Worm (Caenorhabditis elegans) whole organism, L3 larva: ENCODE results near the gene C17B7.10.

Experiments
- R02D3.7 ChIP-seq: fragments of 150-350 bp; optimal IDR thresholded peaks from 2 replicates; lab custom pipeline; 2014; ENCODE audit warnings: missing biosample characterization, missing genetic modification characterization
- ZK546.5 ChIP-seq: sonication (generic microtip); optimal IDR thresholded peaks from 2 replicates; lab custom pipeline; 2017; ENCODE audit warnings: missing biosample characterization, missing genetic modification characterization
- aly-2 ChIP-seq: fragments of 150-350 bp; optimal IDR thresholded peaks from 2 replicates; lab custom pipeline; 2014; ENCODE audit warnings: missing biosample characterization, missing genetic modification characterization
- ama-1 ChIP-seq: fragments of 150-350 bp; optimal IDR thresholded peaks from 2 replicates; lab custom pipeline; 2018
- ceh-16 ChIP-seq: sonication (generic microtip); optimal IDR thresholded peaks from 2 replicates; lab custom pipeline; 2017; ENCODE audit warnings: missing biosample characterization, missing genetic modification characterization
- ceh-28 ChIP-seq: fragments of 150-350 bp; optimal IDR thresholded peaks from 2 replicates; lab custom pipeline; 2014; ENCODE audit warnings: missing biosample characterization, missing genetic modification reagents, missing genetic modification characterization
- ceh-82 ChIP-seq: fragments of 150-350 bp; optimal IDR thresholded peaks from 2 replicates; lab custom pipeline; 2014; ENCODE audit warnings: missing biosample characterization, missing genetic modification characterization
- ceh-9 ChIP-seq: sonication (generic microtip); optimal IDR thresholded peaks from 2 replicates; lab custom pipeline; 2018; ENCODE audit warnings: missing biosample characterization, missing genetic modification characterization
- daf-12 ChIP-seq: fragments of 150-350 bp; optimal IDR thresholded peaks from 2 replicates; lab custom pipeline; 2014; ENCODE audit warnings: missing biosample characterization, missing genetic modification reagents, missing genetic modification characterization
- egl-27 ChIP-seq: sonication (generic microtip); optimal IDR thresholded peaks from 4 replicates; lab custom pipeline; 2017; ENCODE audit warnings: missing biosample characterization, missing genetic modification reagents, missing genetic modification characterization
- egl-5 ChIP-seq: fragments of 150-350 bp; optimal IDR thresholded peaks from 2 replicates; lab custom pipeline; 2017; ENCODE audit warnings: missing biosample characterization, missing genetic modification reagents, missing genetic modification characterization, inconsistent platforms
- elt-1 ChIP-seq: fragments of 150-350 bp; optimal IDR thresholded peaks from 2 replicates; lab custom pipeline; 2014; ENCODE audit warnings: missing biosample characterization, missing genetic modification characterization
- elt-2 ChIP-seq: sonication (generic microtip); optimal IDR thresholded peaks from 2 replicates; lab custom pipeline; 2016; ENCODE audit warnings: missing genetic modification reagents, mild to moderate bottlenecking, missing genetic modification characterization, missing compliant biosample characterization
- elt-3 ChIP-seq, 3 experiments: fragments of 150-350 bp in 1 of 3; sonication (generic microtip) in 2 of 3; optimal IDR thresholded peaks; 2 replicates in 2 of 3; 4 replicates in 1 of 3; lab custom pipeline; 2014 to 2017; ENCODE audit warnings: missing biosample characterization in 3 of 3, missing genetic modification characterization in 3 of 3
- eor-1 ChIP-seq, 2 experiments: fragments of 150-350 bp; optimal IDR thresholded peaks; 2 replicates each; lab custom pipeline; 2014 to 2018; ENCODE audit warnings: missing biosample characterization in 2 of 2, missing genetic modification characterization in 2 of 2
- fkh-10 ChIP-seq: sonication (generic microtip); optimal IDR thresholded peaks from 2 replicates; lab custom pipeline; 2017; ENCODE audit warnings: missing biosample characterization, missing genetic modification reagents, missing genetic modification characterization
- fkh-2 ChIP-seq: fragments of 150-350 bp; optimal IDR thresholded peaks from 2 replicates; lab custom pipeline; 2014; ENCODE audit warnings: missing biosample characterization, missing genetic modification reagents, missing genetic modification characterization
- fos-1 ChIP-seq: fragments of 150-350 bp; optimal IDR thresholded peaks from 2 replicates; lab custom pipeline; 2014; ENCODE audit warnings: missing biosample characterization, missing genetic modification characterization
- hmg-11 ChIP-seq: sonication (generic microtip); optimal IDR thresholded peaks from 2 replicates; lab custom pipeline; 2016; ENCODE audit warnings: missing genetic modification characterization, missing compliant biosample characterization
- jun-1 ChIP-seq: fragments of 150-350 bp; optimal IDR thresholded peaks from 2 replicates; lab custom pipeline; 2014; ENCODE audit warnings: missing biosample characterization, missing genetic modification reagents, missing genetic modification characterization
- lin-15B ChIP-seq: fragments of 150-350 bp; optimal IDR thresholded peaks from 2 replicates; lab custom pipeline; 2014; ENCODE audit warnings: missing biosample characterization, missing genetic modification characterization
- lin-39 ChIP-seq: fragments of 150-350 bp; optimal IDR thresholded peaks from 2 replicates; lab custom pipeline; 2018; ENCODE audit warnings: missing biosample characterization, missing genetic modification reagents, missing genetic modification characterization
- lsy-12 ChIP-seq: sonication (generic microtip); optimal IDR thresholded peaks from 2 replicates; lab custom pipeline; 2016; ENCODE audit warnings: mild to moderate bottlenecking, missing genetic modification characterization, missing compliant biosample characterization
- mdl-1 ChIP-seq: fragments of 150-350 bp; optimal IDR thresholded peaks from 2 replicates; lab custom pipeline; 2014; ENCODE audit warnings: missing biosample characterization, missing genetic modification characterization
- mml-1 ChIP-seq: fragments of 150-350 bp; sonication (generic microtip); optimal IDR thresholded peaks from 3 replicates; lab custom pipeline; 2014; ENCODE audit warnings: missing biosample characterization, missing genetic modification characterization
- nfya-1 ChIP-seq: sonication (generic microtip); optimal IDR thresholded peaks from 2 replicates; lab custom pipeline; 2017; ENCODE audit warnings: missing genetic modification characterization, mild to moderate bottlenecking, missing compliant biosample characterization, antibody characterized with exemption, moderate library complexity; ENCODE audit not compliant: insufficient read depth
- nhr-11 ChIP-seq: fragments of 150-350 bp; optimal IDR thresholded peaks from 2 replicates; lab custom pipeline; 2014; ENCODE audit warnings: missing biosample characterization, missing genetic modification characterization
- nhr-12 ChIP-seq: fragments of 150-350 bp; optimal IDR thresholded peaks from 2 replicates; lab custom pipeline; 2014; ENCODE audit warnings: missing biosample characterization, missing genetic modification characterization
- nhr-23 ChIP-seq: fragments of 150-350 bp; optimal IDR thresholded peaks from 2 replicates; lab custom pipeline; 2014; ENCODE audit warnings: missing biosample characterization, missing genetic modification reagents, missing genetic modification characterization
- nhr-237 ChIP-seq: fragments of 150-350 bp; optimal IDR thresholded peaks from 2 replicates; lab custom pipeline; 2014; ENCODE audit warnings: missing biosample characterization, missing genetic modification characterization
- nhr-25 ChIP-seq: sonication (generic microtip); optimal IDR thresholded peaks from 2 replicates; lab custom pipeline; 2017; ENCODE audit warnings: missing biosample characterization, missing genetic modification characterization
- nhr-28 ChIP-seq: fragments of 150-350 bp; optimal IDR thresholded peaks from 2 replicates; lab custom pipeline; 2014; ENCODE audit warnings: missing biosample characterization, missing genetic modification characterization
- nhr-43 ChIP-seq: sonication (generic microtip); optimal IDR thresholded peaks from 2 replicates; lab custom pipeline; 2016; ENCODE audit warnings: mild to moderate bottlenecking, missing genetic modification characterization, missing compliant biosample characterization; ENCODE audit not compliant: poor library complexity, severe bottlenecking
- nhr-67 ChIP-seq: fragments of 150-350 bp; optimal IDR thresholded peaks from 2 replicates; lab custom pipeline; 2014; ENCODE audit warnings: missing biosample characterization, missing genetic modification characterization
- nhr-76 ChIP-seq: fragments of 150-350 bp; sonication (generic microtip); optimal IDR thresholded peaks from 5 replicates; lab custom pipeline; 2014; ENCODE audit warnings: missing biosample characterization, missing genetic modification characterization
- nhr-77 ChIP-seq: fragments of 150-350 bp; optimal IDR thresholded peaks from 2 replicates; lab custom pipeline; 2014; ENCODE audit warnings: missing biosample characterization, missing genetic modification characterization
- pha-4 ChIP-seq: fragments of 150-350 bp; optimal IDR thresholded peaks from 2 replicates; lab custom pipeline; 2014; ENCODE audit warnings: missing biosample characterization, missing genetic modification reagents, missing genetic modification characterization
- pqm-1 ChIP-seq: fragments of 150-350 bp; optimal IDR thresholded peaks from 2 replicates; lab custom pipeline; 2017; ENCODE audit warnings: missing biosample characterization, missing genetic modification characterization, inconsistent platforms
- sea-2 ChIP-seq: fragments of 150-350 bp; sonication (generic microtip); optimal IDR thresholded peaks from 4 replicates; lab custom pipeline; 2014; ENCODE audit warnings: missing biosample characterization, missing genetic modification reagents, missing genetic modification characterization
- skn-1 ChIP-seq: fragments of 150-350 bp; optimal IDR thresholded peaks from 2 replicates; lab custom pipeline; 2014; ENCODE audit warnings: missing biosample characterization, missing genetic modification characterization
- snpc-4 ChIP-seq: fragments of 150-350 bp; optimal IDR thresholded peaks from 2 replicates; lab custom pipeline; 2014; ENCODE audit warnings: missing biosample characterization, missing genetic modification characterization
- tbx-2 ChIP-seq: sonication (generic microtip); optimal IDR thresholded peaks from 2 replicates; lab custom pipeline; 2016; ENCODE audit warnings: mild to moderate bottlenecking, missing genetic modification characterization, missing compliant biosample characterization
- unc-39 ChIP-seq: sonication (generic microtip); optimal IDR thresholded peaks from 4 replicates; lab custom pipeline; 2017; ENCODE audit warnings: missing biosample characterization, missing genetic modification characterization
- unc-62 ChIP-seq: fragments of 150-350 bp; sonication (generic microtip); optimal IDR thresholded peaks from 4 replicates; lab custom pipeline; 2014; ENCODE audit warnings: missing biosample characterization, missing genetic modification reagents, missing genetic modification characterization
- zag-1 ChIP-seq: fragments of 150-350 bp; optimal IDR thresholded peaks from 2 replicates; lab custom pipeline; 2014; ENCODE audit warnings: missing biosample characterization, missing genetic modification characterization
- ztf-11 ChIP-seq: fragments of 150-350 bp; optimal IDR thresholded peaks from 2 replicates; lab custom pipeline; 2014; ENCODE audit warnings: missing biosample characterization, missing genetic modification characterization
- ztf-4 ChIP-seq: fragments of 150-350 bp; optimal IDR thresholded peaks from 2 replicates; lab custom pipeline; 2014; ENCODE audit warnings: missing biosample characterization, missing genetic modification characterization

The C17B7.10 gene

DNA sequence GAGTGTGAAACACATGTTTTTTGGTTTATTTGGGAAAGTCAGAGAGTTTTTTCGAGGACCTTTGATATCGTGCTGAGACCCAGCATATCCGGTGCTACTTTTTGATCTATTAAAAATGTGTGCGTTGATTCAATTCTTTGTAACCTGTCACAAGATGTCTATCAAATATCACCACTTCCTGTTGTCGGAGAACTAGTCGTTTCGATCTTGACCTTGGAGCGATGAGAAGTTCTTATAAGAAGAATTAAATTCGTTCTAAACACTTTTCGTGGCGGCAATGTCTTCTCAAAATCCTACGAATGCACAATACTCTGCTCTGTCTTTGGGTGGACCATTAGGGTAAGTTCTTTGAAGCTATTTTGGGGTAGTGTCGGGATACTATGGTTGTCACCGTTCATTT is 25.7 kb downstream of the C17B7.10 start, which contains the start of gene F35F10.1:
TSS of gene F35F10.1 (plus strand) at position 200 of the 400 bp plus-strand sequence.
- TF ChIP-seq nhr-237 (tag; lab: Kevin White, UChicago) (no peak), tbx-2 (tag; lab: Kevin White, UChicago) (no peak), jun-1 (tag; lab: Kevin White, UChicago) (no peak)

DNA sequence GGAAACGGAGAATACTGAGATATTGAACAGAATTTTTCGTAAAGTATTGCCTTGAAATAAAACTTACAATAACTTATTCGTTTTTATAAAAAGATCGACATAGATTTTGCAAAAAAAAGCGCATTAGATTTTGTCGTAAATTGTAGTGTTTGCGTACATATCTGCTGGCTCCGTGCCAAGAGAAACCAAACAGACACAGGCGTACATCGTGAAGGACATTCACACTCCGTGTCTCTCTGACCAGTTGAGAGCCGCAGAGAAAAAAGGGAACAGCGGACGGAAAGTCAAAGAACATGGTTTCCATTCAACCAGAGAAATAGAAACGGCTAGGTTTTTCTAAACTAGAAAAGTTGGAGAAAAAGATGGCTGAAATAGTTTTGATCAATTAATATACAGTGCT is 26.5 kb downstream of the C17B7.10 start, which contains the start of gene arrd-19:
TSS of gene arrd-19 (minus strand) at position 209 of the 400 bp plus-strand sequence.
- no peak for TF ChIP-seq egl-27 (tag; lab: Kevin White, UChicago)
- TF ChIP-seq ceh-28 (tag; lab: Kevin White, UChicago): peak; percentile 52
- TF ChIP-seq elt-1 (tag; lab: Kevin White, UChicago): no peak
- no peak for TF ChIP-seq fkh-2 (tag; lab: Kevin White, UChicago)
- no peak for TF ChIP-seq ceh-82 (tag; lab: Kevin White, UChicago)
- no peak for TF ChIP-seq ceh-16 (tag; lab: Kevin White, UChicago)
- TF ChIP-seq ama-1 (lab: Kevin White, UChicago): no peak
- no peak for TF ChIP-seq nhr-28 (tag; lab: Kevin White, UChicago)
- no peak for TF ChIP-seq nhr-11 (tag; lab: Kevin White, UChicago)
- peak; percentile 38 for TF ChIP-seq tbx-2 (tag; lab: Kevin White, UChicago)
- no peak for TF ChIP-seq mml-1
- no peak for TF ChIP-seq skn-1 (tag; lab: Kevin White, UChicago)
- TF ChIP-seq ztf-11: no peak
- TF ChIP-seq lsy-12: no peak
- TF ChIP-seq nhr-25: peak; percentile 92
- no peak for TF ChIP-seq sea-2 (GFP tag; lab: Kevin White, UChicago)
- TF ChIP-seq elt-2 (tag; lab: Kevin White, UChicago): peak; percentile 46
- no peak for TF ChIP-seq eor-1 (tag; optimal IDR thresholded peaks at IDR 0.05; lab: Kevin White, UChicago)
- TF ChIP-seq R02D3.7: no peak
- TF ChIP-seq fkh-10: no peak
- no peak for TF ChIP-seq ceh-9 (tag; lab: Kevin White, UChicago)
- TF ChIP-seq lin-39: peak; percentile 60
- TF ChIP-seq nfya-1 (tag; lab: Kevin White, UChicago): peak; percentile 83
- TF ChIP-seq ztf-4 (tag; lab: Kevin White, UChicago): no peak
- TF ChIP-seq snpc-4 (tag; lab: Kevin White, UChicago): peak; percentile 45
- TF ChIP-seq daf-12: no peak
- no peak for TF ChIP-seq nhr-67 (tag; lab: Kevin White, UChicago)
- no peak for TF ChIP-seq zag-1 (tag; lab: Kevin White, UChicago)
- TF ChIP-seq nhr-76 (tag; lab: Kevin White, UChicago): no peak
- peak in 1 of 3 experiments; percentile 39 for TF ChIP-seq elt-3 (tag; optimal IDR thresholded peaks at IDR 0.05; lab: Kevin White, UChicago)
- TF ChIP-seq mdl-1 (tag; lab: Kevin White, UChicago): no peak
- peak; percentile 11 for TF ChIP-seq pqm-1
- peak; percentile 13 for TF ChIP-seq jun-1 (tag; lab: Kevin White, UChicago)
- TF ChIP-seq unc-39 (tag; lab: Kevin White, UChicago): no peak
- TF ChIP-seq lin-15B (tag; lab: Kevin White, UChicago): peak; percentile 70
- TF ChIP-seq pha-4 (tag; lab: Kevin White, UChicago): peak; percentile 89
- peak; percentile 84 for TF ChIP-seq hmg-11 (tag; lab: Kevin White, UChicago)
- TF ChIP-seq unc-62 (GFP tag; lab: Kevin White, UChicago): no peak
- peak; percentile 72 for TF ChIP-seq nhr-43
- TF ChIP-seq aly-2 (tag; lab: Kevin White, UChicago): no peak
- peak; percentile 85 for TF ChIP-seq nhr-23
- TF ChIP-seq ZK546.5 (tag; lab: Kevin White, UChicago): no peak
- TF ChIP-seq egl-5 (tag; lab: Kevin White, UChicago): peak; percentile 75
- no peak for TF ChIP-seq nhr-77 (tag; lab: Kevin White, UChicago)
- TF ChIP-seq fos-1 (tag; lab: Kevin White, UChicago): no peak
- TF ChIP-seq nhr-237 (tag; lab: Kevin White, UChicago): no peak
- no peak for TF ChIP-seq nhr-12 (tag; lab: Kevin White, UChicago)
